Worm (Caenorhabditis elegans): ENCODE data around the gene irk-1.

Gene irk-1

DNA sequence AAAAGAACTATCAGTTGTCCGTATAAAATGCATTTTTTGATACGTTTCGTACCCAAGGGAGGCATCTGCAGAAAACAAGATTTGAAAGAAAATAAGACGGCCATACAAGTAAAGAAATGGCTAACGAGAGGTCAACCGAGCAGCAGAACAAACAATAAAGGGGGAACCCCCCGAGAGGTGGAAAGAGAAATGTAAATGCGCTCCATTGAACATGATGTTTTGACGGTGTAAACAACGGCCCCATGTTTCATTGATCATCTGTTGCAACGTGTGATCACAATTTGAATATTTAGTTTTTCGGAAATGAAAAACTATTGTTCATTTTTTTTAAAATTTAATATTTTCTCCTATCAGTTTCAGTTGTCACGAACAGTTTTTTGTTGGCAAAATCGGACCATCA is 48.3 kb downstream of the irk-1 start, which contains the start of gene K11G12.6 (continued):
- no peak for TF ChIP-seq daf-19 (GFP tag; conservative IDR thresholded peaks at IDR 0.05)
- no peak for TF ChIP-seq nhr-237 (tag; optimal IDR thresholded peaks at IDR 0.05)
- no peak for TF ChIP-seq jun-1 (tag; optimal IDR thresholded peaks at IDR 0.05)
- no peak for TF ChIP-seq ceh-32 (tag; optimal IDR thresholded peaks at IDR 0.05; ENCODE audit: poor library complexity)
- TF ChIP-seq mdl-1 (tag; optimal IDR thresholded peaks at IDR 0.05): peak; percentile 41 to 98
- no peak for TF ChIP-seq dmd-8 (GFP tag; IDR thresholded peaks at IDR 0.05)
- TF ChIP-seq zfp-2 (tag; optimal IDR thresholded peaks at IDR 0.05): no peak
- TF ChIP-seq T20F7.1 (GFP tag; optimal IDR thresholded peaks at IDR 0.05): no peak
- TF ChIP-seq ceh-82 (tag; optimal IDR thresholded peaks at IDR 0.05): no peak
- TF ChIP-seq ztf-11 (tag; optimal IDR thresholded peaks at IDR 0.05): no peak
- TF ChIP-seq madf-5 (GFP tag; IDR thresholded peaks at IDR 0.05): no peak
- no peak for TF ChIP-seq arid-1 (GFP tag; conservative IDR thresholded peaks at IDR 0.05)
- no peak for TF ChIP-seq ctbp-1 (GFP tag; IDR thresholded peaks at IDR 0.05)
- TF ChIP-seq lin-13 (GFP tag; optimal IDR thresholded peaks at IDR 0.05): no peak
- TF ChIP-seq nhr-11 (tag; optimal IDR thresholded peaks at IDR 0.05): no peak
- TF ChIP-seq ces-1 (GFP tag; optimal IDR thresholded peaks at IDR 0.05): no peak
- TF ChIP-seq lsy-2 (tag; optimal IDR thresholded peaks at IDR 0.05): peak in 1 of 2 experiments; percentile 48
- no peak for TF ChIP-seq R02D3.7 (tag; optimal IDR thresholded peaks at IDR 0.05)
- peak; percentile 45 for TF ChIP-seq mes-2 (tag; optimal IDR thresholded peaks at IDR 0.05; ENCODE audit: poor library complexity, severe bottlenecking)
- no peak for TF ChIP-seq vab-7 (GFP tag; IDR thresholded peaks at IDR 0.05)
- no peak for TF ChIP-seq ZK337.2 (GFP tag; IDR thresholded peaks at IDR 0.05)
- no peak for TF ChIP-seq Y48G9A.11 (GFP tag; IDR thresholded peaks at IDR 0.05)
- TF ChIP-seq ceh-20 (GFP tag; IDR thresholded peaks at IDR 0.05): no peak
- no peak for TF ChIP-seq spr-3 (GFP tag; optimal IDR thresholded peaks at IDR 0.05)
- TF ChIP-seq ceh-62 (tag; optimal IDR thresholded peaks at IDR 0.05): no peak
- no peak for TF ChIP-seq F10B5.3 (tag; optimal IDR thresholded peaks at IDR 0.05)
- no peak for TF ChIP-seq cey-2 (tag; optimal IDR thresholded peaks at IDR 0.05; ENCODE audit: borderline replicate concordance, insufficient read depth)
- no peak for TF ChIP-seq lir-3 (tag; optimal IDR thresholded peaks at IDR 0.05)
- TF ChIP-seq D1046.2 (GFP tag; IDR thresholded peaks at IDR 0.05): no peak
- TF ChIP-seq mxl-3 (GFP tag; optimal IDR thresholded peaks at IDR 0.05): no peak
- no peak for TF ChIP-seq aly-2 (tag; optimal IDR thresholded peaks at IDR 0.05)
- TF ChIP-seq mep-1 (tag; optimal IDR thresholded peaks at IDR 0.05): peak; percentile 41
- TF ChIP-seq snpc-4 (tag; optimal IDR thresholded peaks at IDR 0.05): no peak
- TF ChIP-seq hlh-30 (tag; optimal IDR thresholded peaks at IDR 0.05; ENCODE audit: insufficient read depth): peak; percentile 84
- TF ChIP-seq zag-1 (tag; optimal IDR thresholded peaks at IDR 0.05): no peak
- no peak for TF ChIP-seq nhr-77 (tag; optimal IDR thresholded peaks at IDR 0.05)
- TF ChIP-seq nhr-42 (GFP tag; IDR thresholded peaks at IDR 0.05): no peak
- TF ChIP-seq unc-62 (GFP tag; optimal IDR thresholded peaks at IDR 0.05 in 1 of 2): no peak
- TF ChIP-seq unc-62 (tag; optimal IDR thresholded peaks at IDR 0.05): no peak
- TF ChIP-seq duxl-1 (tag; optimal IDR thresholded peaks at IDR 0.05; ENCODE audit: poor library complexity): no peak
- no peak for TF ChIP-seq rbr-2 (tag; optimal IDR thresholded peaks at IDR 0.05)
- TF ChIP-seq set-16 (GFP tag; IDR thresholded peaks at IDR 0.05): no peak
- TF ChIP-seq madf-9 (GFP tag; conservative IDR thresholded peaks at IDR 0.05): no peak
- TF ChIP-seq nhr-28 (tag; optimal IDR thresholded peaks at IDR 0.05): peak; percentile 11
- peak in 1 of 2 experiments; percentile 30 for TF ChIP-seq hif-1 (tag; optimal IDR thresholded peaks at IDR 0.05)
- TF ChIP-seq skn-1 (tag; optimal IDR thresholded peaks at IDR 0.05): no peak
- TF ChIP-seq T26A8.4 (GFP tag; IDR thresholded peaks at IDR 0.05): no peak
- no peak for TF ChIP-seq lin-1 (GFP tag; IDR thresholded peaks at IDR 0.05)
- TF ChIP-seq dpl-1 (GFP tag; optimal IDR thresholded peaks at IDR 0.05): no peak
- no peak for TF ChIP-seq ceh-28 (tag; optimal IDR thresholded peaks at IDR 0.05)
- no peak for TF ChIP-seq nhr-102 (tag; optimal IDR thresholded peaks at IDR 0.05)
- TF ChIP-seq zip-2 (tag; optimal IDR thresholded peaks at IDR 0.05): no peak

All from whole organism, L4 larva.